Worm (Caenorhabditis elegans) whole organism, L3 larva: ENCODE measurements around the gene glr-7.

Experiments
- aly-2 ChIP-seq: fragments of 150-350 bp; optimal IDR thresholded peaks from 2 replicates; lab custom pipeline; 2014; ENCODE audit warnings: missing biosample characterization, missing genetic modification characterization
- ama-1 ChIP-seq: fragments of 150-350 bp; optimal IDR thresholded peaks from 2 replicates; lab custom pipeline; 2018
- elt-1 ChIP-seq: fragments of 150-350 bp; optimal IDR thresholded peaks from 2 replicates; lab custom pipeline; 2014; ENCODE audit warnings: missing biosample characterization, missing genetic modification characterization
- elt-2 ChIP-seq: sonication (generic microtip); optimal IDR thresholded peaks from 2 replicates; lab custom pipeline; 2016; ENCODE audit warnings: missing genetic modification reagents, mild to moderate bottlenecking, missing genetic modification characterization, missing compliant biosample characterization
- nhr-11 ChIP-seq: fragments of 150-350 bp; optimal IDR thresholded peaks from 2 replicates; lab custom pipeline; 2014; ENCODE audit warnings: missing biosample characterization, missing genetic modification characterization
- nhr-12 ChIP-seq: fragments of 150-350 bp; optimal IDR thresholded peaks from 2 replicates; lab custom pipeline; 2014; ENCODE audit warnings: missing biosample characterization, missing genetic modification characterization
- nhr-28 ChIP-seq: fragments of 150-350 bp; optimal IDR thresholded peaks from 2 replicates; lab custom pipeline; 2014; ENCODE audit warnings: missing biosample characterization, missing genetic modification characterization
- nhr-76 ChIP-seq: fragments of 150-350 bp; sonication (generic microtip); optimal IDR thresholded peaks from 5 replicates; lab custom pipeline; 2014; ENCODE audit warnings: missing biosample characterization, missing genetic modification characterization
- pqm-1 ChIP-seq: fragments of 150-350 bp; optimal IDR thresholded peaks from 2 replicates; lab custom pipeline; 2017; ENCODE audit warnings: missing biosample characterization, missing genetic modification characterization, inconsistent platforms
- skn-1 ChIP-seq: fragments of 150-350 bp; optimal IDR thresholded peaks from 2 replicates; lab custom pipeline; 2014; ENCODE audit warnings: missing biosample characterization, missing genetic modification characterization

DNA sequence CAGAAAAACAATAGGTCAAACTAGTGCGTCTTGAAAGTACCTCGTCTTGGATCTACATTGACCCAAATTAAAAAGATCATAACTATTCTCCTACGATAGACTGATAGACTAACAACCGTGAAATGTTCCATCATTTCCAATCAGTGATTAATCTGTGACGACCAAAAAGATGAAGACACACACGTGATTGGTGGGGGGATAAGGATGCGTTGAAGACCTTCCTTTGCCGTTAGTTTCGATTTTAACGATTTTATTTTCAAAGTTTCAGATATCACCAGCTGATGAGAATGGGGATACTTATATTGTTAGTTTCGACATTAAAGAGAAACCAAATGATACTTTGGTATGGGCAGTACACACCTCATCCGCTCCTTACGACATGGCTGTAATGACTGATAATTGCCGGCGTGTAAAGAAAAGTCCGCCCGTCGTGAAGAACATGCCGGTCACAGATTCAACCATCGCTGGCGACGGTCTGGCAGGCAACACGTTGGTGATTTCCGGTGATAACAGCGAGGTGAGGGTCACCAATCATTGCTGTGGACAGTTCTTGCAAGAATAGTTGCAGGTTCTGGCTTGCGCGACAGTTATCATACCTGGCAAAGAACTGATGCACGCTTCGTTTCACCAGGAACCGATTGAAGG, 32.6 kb downstream of the glr-7 start:
- TF ChIP-seq ama-1 (no peak), pqm-1 (tag; lab: Kevin White, UChicago) (no peak), aly-2 (tag; lab: Kevin White, UChicago) (no peak), nhr-11 (no peak), nhr-12 (tag; lab: Kevin White, UChicago) (no peak), skn-1 (tag; lab: Kevin White, UChicago) (no peak), elt-2 (tag; lab: Kevin White, UChicago) (no peak), nhr-76 (tag; lab: Kevin White, UChicago) (no peak), nhr-28 (tag; lab: Kevin White, UChicago) (no peak), elt-1 (tag; lab: Kevin White, UChicago) (no peak)
